Fruit fly (Drosophila melanogaster): ENCODE data around the gene CG13996.

CG13996 gene

DNA sequence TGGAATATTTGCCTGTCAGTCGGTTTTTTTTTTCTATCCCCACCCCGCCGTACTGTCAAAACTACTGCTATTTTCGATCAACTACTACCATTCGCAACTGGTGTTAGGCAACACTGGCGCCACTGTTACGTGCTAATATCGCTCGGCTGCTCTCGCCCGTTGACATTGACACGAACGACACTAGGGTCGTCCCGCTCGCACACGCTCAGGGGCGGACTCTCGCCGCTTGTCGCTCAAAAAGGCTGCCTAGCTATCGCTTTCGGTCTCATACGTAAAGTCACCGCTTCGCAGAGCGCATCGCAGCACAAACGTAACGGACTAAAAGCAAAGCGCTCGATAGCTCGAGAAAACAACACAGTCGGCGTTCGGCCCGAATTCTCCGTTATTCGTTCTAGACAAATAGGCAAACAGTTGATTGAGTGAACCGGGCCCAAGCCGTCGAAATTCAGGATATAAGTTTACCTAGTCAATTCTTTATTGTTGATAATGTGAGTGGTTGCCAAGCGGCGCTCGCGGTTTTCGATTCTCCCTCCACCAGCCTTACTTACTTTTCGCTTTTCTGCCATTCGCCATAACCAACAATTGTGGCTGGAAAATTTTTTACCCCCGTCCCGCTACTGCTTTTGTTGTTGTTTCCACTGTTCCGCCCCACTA is 38.2 kb upstream of the CG13996 start (continued):
- TF ChIP-seq Ets21C (GFP tag; optimal IDR thresholded peaks at IDR 0.05), result no peak
- peak; percentile 22 for TF ChIP-seq Smox (GFP tag; optimal IDR thresholded peaks at IDR 0.05)
- peak; percentile 88 for TF ChIP-seq CG1621 (tag; optimal IDR thresholded peaks at IDR 0.05)
- peak; percentile 50 for TF ChIP-seq CG6854 (GFP tag; optimal IDR thresholded peaks at IDR 0.05)
- TF ChIP-seq Eip78C (GFP tag), result peak; percentile 86
- TF ChIP-seq Hr38 (GFP tag; optimal IDR thresholded peaks at IDR 0.05), result no peak
- TF ChIP-seq CG11902 (GFP tag; optimal IDR thresholded peaks at IDR 0.05), result peak; percentile 53
- peak; percentile 25 for TF ChIP-seq pdm3 (GFP tag; optimal IDR thresholded peaks at IDR 0.05)
- TF ChIP-seq acj6 (GFP tag; optimal IDR thresholded peaks at IDR 0.05), result no peak

DNA sequence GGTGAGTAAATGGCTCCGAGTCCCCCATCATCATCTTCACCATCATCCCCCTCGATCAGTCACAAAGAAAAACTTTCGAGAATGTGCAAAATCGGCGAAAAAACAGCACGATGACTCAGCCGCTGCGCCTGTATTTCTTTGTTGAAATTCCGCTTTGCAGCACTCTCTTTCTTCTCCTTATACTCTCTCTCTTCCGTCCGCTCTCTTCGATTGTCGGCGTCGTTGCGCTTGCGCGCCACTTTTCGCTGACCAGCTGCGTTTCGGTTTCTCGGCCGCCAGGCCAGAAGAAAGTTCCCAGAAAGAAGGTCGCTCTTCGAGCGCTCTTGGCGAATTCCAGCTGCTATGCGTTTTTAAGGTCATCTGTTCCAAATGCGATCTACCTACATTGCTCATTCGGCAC is 37.4 kb upstream of the CG13996 start:
- peak; percentile 2 for TF ChIP-seq CG6854 (GFP tag; optimal IDR thresholded peaks at IDR 0.05)
- peak; percentile 20 for TF ChIP-seq Blimp-1 (GFP tag; optimal IDR thresholded peaks at IDR 0.05)
- TF ChIP-seq CG9139 (GFP tag; optimal IDR thresholded peaks at IDR 0.05), result no peak
- TF ChIP-seq Eip75B (GFP tag; optimal IDR thresholded peaks at IDR 0.05), result peak; percentile 7
- TF ChIP-seq Sox14 (GFP tag; optimal IDR thresholded peaks at IDR 0.05), result peak; percentile 55
- TF ChIP-seq CG7368 (GFP tag; optimal IDR thresholded peaks at IDR 0.05), result no peak
- no peak for TF ChIP-seq CG6808 (GFP tag; optimal IDR thresholded peaks at IDR 0.05)
- peak; percentile 35 for TF ChIP-seq svp (GFP tag)
- no peak for TF ChIP-seq CG10631 (GFP tag; optimal IDR thresholded peaks at IDR 0.05)

DNA sequence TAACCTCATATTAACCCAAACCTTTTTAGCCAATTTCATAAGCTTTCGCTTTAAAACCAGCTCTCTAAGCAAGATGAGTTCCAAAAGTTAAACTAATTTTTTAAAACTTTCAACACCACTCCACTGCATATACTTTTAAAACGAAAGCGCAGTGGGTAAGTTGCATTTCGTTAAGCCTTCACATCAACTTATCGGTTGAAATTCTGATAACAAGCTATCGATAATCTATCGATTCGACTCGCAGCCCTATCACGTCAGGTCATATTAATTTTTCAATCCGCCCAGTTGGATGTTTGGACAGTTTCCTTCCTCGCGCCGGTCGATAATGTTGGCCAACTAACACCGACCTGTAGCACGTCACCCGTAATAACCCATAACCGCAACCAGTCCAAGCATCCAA is 34.5 kb upstream of the CG13996 start, which contains the start of gene ifc:
ifc (plus strand) TSS at position 255 of the 400 bp plus-strand sequence.
- TF ChIP-seq CG6808 (GFP tag; optimal IDR thresholded peaks at IDR 0.05), result no peak
- no peak for TF ChIP-seq Smox (GFP tag; optimal IDR thresholded peaks at IDR 0.05)
- TF ChIP-seq Eip93F (GFP tag; optimal IDR thresholded peaks at IDR 0.05), result no peak
- no peak for TF ChIP-seq CG9139 (GFP tag; optimal IDR thresholded peaks at IDR 0.05)
- no peak for TF ChIP-seq CG16779 (tag; optimal IDR thresholded peaks at IDR 0.05)
- TF ChIP-seq Gug (GFP tag; IDR thresholded peaks at IDR 0.05), result no peak
- peak; percentile 66 for TF ChIP-seq Sox14 (GFP tag; optimal IDR thresholded peaks at IDR 0.05)
- peak; percentile 52 for TF ChIP-seq cyc (GFP tag; optimal IDR thresholded peaks at IDR 0.05)
- TF ChIP-seq CG8119 (GFP tag; IDR thresholded peaks at IDR 0.05), result no peak
- peak; percentile 30 for TF ChIP-seq dsx (GFP tag; optimal IDR thresholded peaks at IDR 0.05; ENCODE audit: poor library complexity, severe bottlenecking)
- no peak for TF ChIP-seq CG8632 (GFP tag; optimal IDR thresholded peaks at IDR 0.05)
- peak; percentile 10 for TF ChIP-seq CG10669 (GFP tag; optimal IDR thresholded peaks at IDR 0.05)
- TF ChIP-seq CG15336 (GFP tag; IDR thresholded peaks at IDR 0.05), result no peak
- TF ChIP-seq CG6854 (GFP tag; optimal IDR thresholded peaks at IDR 0.05), result no peak
- peak in 1 of 2 experiments; percentile 3 for TF ChIP-seq ss (GFP tag; optimal IDR thresholded peaks at IDR 0.05)
- no peak for TF ChIP-seq Eip75B (GFP tag; optimal IDR thresholded peaks at IDR 0.05)
- peak; percentile 66 for TF ChIP-seq Eip78C (GFP tag)
- no peak for TF ChIP-seq achi (GFP tag; optimal IDR thresholded peaks at IDR 0.05)
- TF ChIP-seq CG6792 (GFP tag; optimal IDR thresholded peaks at IDR 0.05), result peak; percentile 29
- TF ChIP-seq CG11902 (GFP tag; optimal IDR thresholded peaks at IDR 0.05), result no peak
- TF ChIP-seq CG11294 (GFP tag; IDR thresholded peaks at IDR 0.05), result no peak
- no peak for TF ChIP-seq Hr39 (GFP tag; optimal IDR thresholded peaks at IDR 0.05)
- no peak for TF ChIP-seq Lpt (GFP tag; optimal IDR thresholded peaks at IDR 0.05)
- peak; percentile 47 for TF ChIP-seq CG1621 (tag; optimal IDR thresholded peaks at IDR 0.05)
- TF ChIP-seq CG10631 (GFP tag; optimal IDR thresholded peaks at IDR 0.05), result no peak
- peak; percentile 25 for TF ChIP-seq Sox15 (GFP tag; optimal IDR thresholded peaks at IDR 0.05)
- no peak for TF ChIP-seq CG11762 (GFP tag; optimal IDR thresholded peaks at IDR 0.05; ENCODE audit: insufficient read depth)
- no peak for TF ChIP-seq Hr4 (GFP tag; optimal IDR thresholded peaks at IDR 0.05)
- no peak for TF ChIP-seq dac (GFP tag; optimal IDR thresholded peaks at IDR 0.05)
- no peak for TF ChIP-seq OdsH (GFP tag; optimal IDR thresholded peaks at IDR 0.05)
- TF ChIP-seq CG6163 (GFP tag; IDR thresholded peaks at IDR 0.05), result no peak
- TF ChIP-seq CG4318 (GFP tag; optimal IDR thresholded peaks at IDR 0.05), result no peak
- TF ChIP-seq lz (GFP tag; optimal IDR thresholded peaks at IDR 0.05), result peak; percentile 58
- no peak for TF ChIP-seq CG7368 (GFP tag; optimal IDR thresholded peaks at IDR 0.05)
- no peak for TF ChIP-seq vri (GFP tag; optimal IDR thresholded peaks at IDR 0.05)
- peak; percentile 12 for TF ChIP-seq fkh (GFP tag; optimal IDR thresholded peaks at IDR 0.05)
- TF ChIP-seq salr (GFP tag; optimal IDR thresholded peaks at IDR 0.05), result peak in 1 of 2 experiments; percentile 29
- no peak for TF ChIP-seq spab (GFP tag; optimal IDR thresholded peaks at IDR 0.05)
- no peak for TF ChIP-seq pdm3 (GFP tag; optimal IDR thresholded peaks at IDR 0.05)
- no peak for TF ChIP-seq eg (GFP tag; IDR thresholded peaks at IDR 0.05)
- TF ChIP-seq CG32006 (GFP tag; optimal IDR thresholded peaks at IDR 0.05), result no peak
